Fruit fly (Drosophila melanogaster) whole organism, pupa: ENCODE measurements around the gene CG31948.
A peak's percentile ranks its signal among the peaks of the same experiment; 100 is the strongest.

ENCODE experiments used
- CG10348 ChIP-seq: fragments of 200-800 bp; sonication (Bioruptor generic); IDR thresholded peaks from 2 replicates; pipeline ENCODE4 v1.3.6; 2022; ENCODE audit warnings: missing biosample characterization, missing genetic modification characterization
- CG12605 ChIP-seq: fragments of 200-800 bp; sonication (Bioruptor generic); IDR thresholded peaks from 2 replicates; pipeline ENCODE4 v1.3.6; 2022; ENCODE audit warnings: missing biosample characterization, missing genetic modification characterization
- CG13204 ChIP-seq: fragments of 200-800 bp; sonication (Bioruptor generic); optimal IDR thresholded peaks from 2 replicates; lab custom pipeline; 2018; ENCODE audit warnings: missing biosample characterization, mild to moderate bottlenecking, missing genetic modification characterization, moderate library complexity
- CG14655 ChIP-seq: fragments of 200-800 bp; sonication (Bioruptor generic); optimal IDR thresholded peaks from 3 replicates; lab custom pipeline; 2017; ENCODE audit warnings: mild to moderate bottlenecking, missing biosample characterization, missing genetic modification reagents, missing genetic modification characterization
- CG15710 ChIP-seq: fragments of 200-800 bp; sonication (Bioruptor generic); optimal IDR thresholded peaks from 2 replicates; lab custom pipeline; 2018; ENCODE audit warnings: missing biosample characterization, mild to moderate bottlenecking, missing genetic modification characterization, moderate library complexity
- CG17806 ChIP-seq: fragments of 200-800 bp; sonication (Bioruptor generic); optimal IDR thresholded peaks from 2 replicates; lab custom pipeline; 2018; ENCODE audit warnings: missing biosample characterization, mild to moderate bottlenecking, missing genetic modification characterization, moderate library complexity
- CG32121 ChIP-seq: fragments of 200-800 bp; sonication (Bioruptor generic); IDR thresholded peaks from 2 replicates; pipeline ENCODE4 v1.3.6; 2022; ENCODE audit warnings: missing biosample characterization, missing genetic modification characterization
- CG34367 ChIP-seq: fragments of 200-800 bp; sonication (Bioruptor generic); optimal IDR thresholded peaks from 2 replicates; lab custom pipeline; 2018; ENCODE audit warnings: missing biosample characterization, mild to moderate bottlenecking, missing genetic modification characterization
- CG4496 ChIP-seq: fragments of 200-800 bp; sonication (Bioruptor generic); IDR thresholded peaks from 3 replicates; pipeline ENCODE4 v1.3.6; 2022; ENCODE audit warnings: missing biosample characterization, missing genetic modification characterization
- CG8159 ChIP-seq: fragments of 200-800 bp; sonication (Bioruptor generic); optimal IDR thresholded peaks from 3 replicates; lab custom pipeline; 2018; ENCODE audit warnings: missing biosample characterization, mild to moderate bottlenecking, missing genetic modification characterization, moderate library complexity
- CG8301 ChIP-seq: fragments of 200-800 bp; sonication (Bioruptor generic); optimal IDR thresholded peaks from 2 replicates; lab custom pipeline; 2018; ENCODE audit warnings: missing biosample characterization, mild to moderate bottlenecking, missing genetic modification characterization
- CG9948 ChIP-seq: fragments of 200-800 bp; sonication (Bioruptor generic); optimal IDR thresholded peaks from 2 replicates; lab custom pipeline; 2018; ENCODE audit warnings: missing biosample characterization, mild to moderate bottlenecking, missing genetic modification characterization, moderate library complexity
- D1 ChIP-seq: fragments of 200-800 bp; sonication (Bioruptor generic); optimal IDR thresholded peaks from 2 replicates; lab custom pipeline; 2018; ENCODE audit warnings: missing biosample characterization, mild to moderate bottlenecking, missing genetic modification characterization, moderate library complexity
- EcR ChIP-seq: fragments of 200-800 bp; sonication (Bioruptor generic); optimal IDR thresholded peaks from 3 replicates; lab custom pipeline; 2019; ENCODE audit warnings: missing biosample characterization, missing genetic modification characterization, mild to moderate bottlenecking, moderate library complexity, missing genetic modification reagents
- Ets98B ChIP-seq: fragments of 200-800 bp; sonication (Bioruptor generic); IDR thresholded peaks from 2 replicates; pipeline ENCODE4 v1.3.6; 2022; ENCODE audit warnings: missing biosample characterization, missing genetic modification characterization
- Pif1A ChIP-seq: fragments of 200-800 bp; sonication (Bioruptor generic); optimal IDR thresholded peaks from 3 replicates; lab custom pipeline; 2016; ENCODE audit warnings: missing biosample characterization, missing genetic modification characterization
- Pif1B ChIP-seq: fragments of 200-800 bp; sonication (Bioruptor generic); optimal IDR thresholded peaks from 3 replicates; lab custom pipeline; 2016; ENCODE audit warnings: missing biosample characterization, missing genetic modification characterization
- Snoo ChIP-seq: fragments of 200-800 bp; sonication (Bioruptor generic); optimal IDR thresholded peaks from 3 replicates; lab custom pipeline; 2017; ENCODE audit warnings: missing biosample characterization, mild to moderate bottlenecking, missing genetic modification characterization, inconsistent platforms
- fd96Ca ChIP-seq: fragments of 200-800 bp; sonication (Bioruptor generic); IDR thresholded peaks from 3 replicates; pipeline ENCODE4 v1.3.6; 2022; ENCODE audit warnings: missing biosample characterization, missing genetic modification characterization
- gl ChIP-seq: fragments of 200-800 bp; sonication (Bioruptor generic); optimal IDR thresholded peaks from 2 replicates; lab custom pipeline; 2018; ENCODE audit warnings: missing biosample characterization, mild to moderate bottlenecking, missing genetic modification characterization
- rn ChIP-seq: fragments of 200-800 bp; sonication (Bioruptor generic); IDR thresholded peaks from 2 replicates; pipeline ENCODE4 v1.3.6; 2022; ENCODE audit warnings: missing biosample characterization, missing genetic modification characterization

Gene CG31948

DNA sequence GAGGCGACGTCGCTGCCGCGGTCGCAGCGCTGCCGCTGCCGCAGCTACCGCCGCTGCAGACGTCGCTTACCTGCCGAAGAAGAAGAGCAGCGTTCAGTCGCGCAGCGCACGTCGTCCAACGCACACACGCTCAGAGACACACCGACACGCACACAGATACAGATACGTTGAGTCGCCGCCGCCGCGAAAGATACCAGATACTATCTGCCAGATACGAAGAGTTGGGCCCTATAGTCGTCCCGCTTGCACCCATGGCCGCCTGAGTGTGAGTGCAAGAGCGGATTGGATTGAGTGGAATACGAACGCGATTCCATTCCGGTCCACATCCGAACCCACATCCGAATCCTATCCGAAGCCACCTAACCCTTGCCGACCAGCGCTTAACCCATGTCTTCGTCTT lies 38.1 kb upstream of the CG31948 start:
- TF ChIP-seq D1, result no peak
- no peak for TF ChIP-seq rn (GFP tag; lab: Robert Waterston, UW)
- TF ChIP-seq EcR, result peak; percentile 9
- TF ChIP-seq CG13204 (GFP tag; lab: Kevin White, UChicago), result peak; percentile 94
- no peak for TF ChIP-seq CG10348
- no peak for TF ChIP-seq CG34367 (tag; lab: Kevin White, UChicago)
- TF ChIP-seq gl, result no peak
- no peak for TF ChIP-seq CG8301 (tag; lab: Kevin White, UChicago)
- TF ChIP-seq CG15710 (tag; lab: Kevin White, UChicago), result no peak
- TF ChIP-seq CG9948 (tag; lab: Kevin White, UChicago), result no peak
- TF ChIP-seq CG8159 (tag; lab: Kevin White, UChicago), result no peak
- TF ChIP-seq CG4496, result peak; percentile 28; the same call in 1 of the 3 replicates
- TF ChIP-seq, all 21 proteins: peak for 3

DNA sequence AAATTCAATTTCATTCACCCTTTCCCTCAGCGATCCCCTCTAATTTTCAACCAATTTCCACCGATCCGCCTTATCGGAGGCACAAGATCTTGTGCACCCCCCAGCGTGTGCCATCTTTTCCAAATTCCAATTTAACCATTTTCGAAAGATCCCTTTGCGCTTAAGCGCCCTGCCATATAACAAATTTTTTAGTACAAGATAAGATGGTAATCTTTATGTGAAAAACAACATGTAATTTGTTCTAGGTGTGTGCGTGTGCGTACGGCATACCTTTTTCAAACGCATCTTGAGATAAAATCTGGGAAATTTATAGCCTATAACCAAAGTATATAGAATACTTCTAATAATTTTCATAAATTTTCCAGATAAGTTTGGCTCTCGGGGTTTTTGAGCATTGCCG lies 37.3 kb upstream of the CG31948 start:
- TF ChIP-seq CG4496 (no peak), rn (GFP tag; lab: Robert Waterston, UW) (no peak), D1 (no peak)
- TF ChIP-seq, all 21 proteins: peak for 0

DNA sequence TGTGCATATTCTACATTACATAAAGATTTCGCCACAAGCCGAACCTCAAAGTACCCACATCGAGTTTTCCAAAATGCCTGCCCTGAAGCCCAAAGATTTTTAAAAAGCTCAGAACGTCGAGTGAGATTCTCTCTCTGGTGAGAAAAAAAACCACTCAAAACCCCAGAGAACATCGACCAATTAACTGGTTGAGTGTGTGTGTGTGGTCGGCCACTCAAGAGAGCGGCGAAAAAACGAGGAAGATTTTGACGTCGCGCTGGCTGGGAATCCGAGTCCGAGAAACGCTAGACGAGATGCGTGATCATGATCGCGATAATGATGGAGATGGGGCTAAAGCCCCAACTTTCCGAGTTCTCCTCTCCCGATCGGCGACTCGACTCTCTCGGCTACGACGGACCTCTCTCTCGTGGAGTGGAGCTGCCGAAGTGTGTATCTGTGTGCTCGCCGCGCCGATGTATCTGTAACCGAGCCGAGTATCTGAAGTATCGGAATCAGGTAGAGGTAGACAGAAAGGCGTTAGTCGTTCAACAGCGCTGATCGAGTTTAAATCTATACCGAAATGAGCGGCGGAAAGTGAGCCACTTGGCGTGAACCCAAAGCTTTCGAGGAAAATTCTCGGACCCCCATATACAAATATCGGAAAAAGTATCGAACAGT lies 34.3 kb upstream of the CG31948 start:
- TF ChIP-seq CG13204 (GFP tag; lab: Kevin White, UChicago) (peak; percentile 26), CG4496 (0 out of 3 replicates have a peak, but pooled peaks have one; percentile 35), gl (no peak), EcR (peak; percentile 80)

DNA sequence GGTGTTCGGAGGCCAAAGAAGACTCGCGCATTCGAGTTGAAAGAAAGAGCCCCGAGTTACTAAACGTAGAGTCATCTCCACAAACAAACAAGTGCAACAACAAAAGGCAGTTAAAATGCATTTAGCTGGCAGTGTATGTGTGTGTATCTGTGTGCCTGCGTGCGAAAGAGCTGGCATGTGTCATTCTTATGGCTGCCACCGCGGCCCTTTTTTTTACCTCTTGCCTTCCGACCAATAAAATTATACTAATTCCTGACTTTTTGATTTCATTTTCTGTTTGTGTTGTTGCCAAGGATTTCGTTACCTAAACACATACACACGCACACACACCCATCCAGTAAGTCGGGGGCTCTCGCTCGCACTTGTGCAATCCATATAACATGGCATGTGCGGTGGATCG lies 33.1 kb upstream of the CG31948 start:
- TF ChIP-seq gl (peak; percentile 29), CG15710 (tag; lab: Kevin White, UChicago) (no peak)

DNA sequence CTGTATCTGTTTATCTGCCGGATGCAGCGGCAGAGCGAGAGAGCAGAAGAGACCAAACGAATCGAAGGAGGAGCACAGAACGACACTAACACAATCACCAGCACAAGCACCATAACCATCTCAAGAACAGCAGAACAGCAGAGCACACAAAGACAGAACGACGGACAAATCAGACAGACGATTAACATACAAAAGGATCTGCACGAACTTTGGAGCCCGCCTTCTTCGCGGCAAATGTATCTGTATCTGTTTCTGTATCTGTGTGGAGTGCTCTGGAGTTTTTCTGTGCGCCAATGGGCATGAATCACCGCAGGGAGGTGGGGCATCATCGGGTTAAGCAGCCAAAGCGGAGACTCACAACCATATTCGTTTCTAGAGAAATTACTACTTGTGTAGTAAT lies 32.0 kb upstream of the CG31948 start:
- TF ChIP-seq fd96Ca, result no peak
- TF ChIP-seq CG4496, result 0 out of 3 replicates have a peak, but pooled peaks have one; percentile 31
- peak; percentile 39 for TF ChIP-seq EcR
- TF ChIP-seq CG13204 (GFP tag; lab: Kevin White, UChicago), result no peak

DNA sequence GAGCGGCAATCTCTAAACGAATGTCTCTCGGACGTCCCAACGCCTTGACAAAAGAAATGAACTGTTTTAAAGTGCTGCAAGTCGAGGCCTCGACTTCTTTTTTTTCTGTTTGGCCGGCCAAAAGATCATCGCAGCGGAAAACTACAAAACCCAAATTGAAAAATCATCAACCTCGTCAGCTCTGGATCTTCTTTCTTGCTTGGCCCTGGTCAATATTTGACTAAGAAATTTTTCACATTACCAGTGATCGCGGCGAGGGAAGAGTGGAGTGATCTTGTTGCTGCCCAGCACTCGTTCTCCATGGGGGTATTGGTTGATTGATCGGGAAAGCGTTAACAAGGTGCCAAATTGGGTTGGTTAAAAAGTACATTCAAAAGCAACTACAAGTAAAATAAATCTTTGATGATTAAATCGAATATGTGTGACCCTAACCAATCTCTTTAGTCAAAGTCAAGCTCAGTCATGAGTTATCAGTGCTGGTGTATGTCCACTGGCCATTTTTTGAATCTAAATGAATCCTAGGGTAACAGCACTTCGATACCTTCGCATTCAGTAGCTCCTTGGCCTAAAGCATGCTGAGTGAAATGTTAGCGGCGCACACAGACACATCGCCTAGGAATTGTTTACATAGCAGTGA lies 22.2 kb upstream of the CG31948 start:
- no peak for TF ChIP-seq Snoo (tag; lab: Kevin White, UChicago)
- peak; percentile 41 for TF ChIP-seq CG14655 (GFP tag; lab: Kevin White, UChicago)
- TF ChIP-seq CG34367 (tag; lab: Kevin White, UChicago), result no peak
- no peak for TF ChIP-seq CG12605 (GFP tag; lab: Robert Waterston, UW)
- TF ChIP-seq CG8301 (tag; lab: Kevin White, UChicago), result peak; percentile 31
- TF ChIP-seq CG9948 (tag; lab: Kevin White, UChicago), result no peak
- no peak for TF ChIP-seq rn (GFP tag; lab: Robert Waterston, UW)
- TF ChIP-seq D1, result no peak
- peak; percentile 14 for TF ChIP-seq CG17806
- no peak for TF ChIP-seq CG13204 (GFP tag; lab: Kevin White, UChicago)
- no peak for TF ChIP-seq CG32121 (GFP tag; lab: Robert Waterston, UW)
- TF ChIP-seq CG8159 (tag; lab: Kevin White, UChicago), result peak; percentile 9
- no peak for TF ChIP-seq CG4496
- TF ChIP-seq fd96Ca, result no peak
- no peak for TF ChIP-seq Pif1A (GFP tag; lab: Kevin White, UChicago)
- TF ChIP-seq Ets98B (GFP tag; lab: Robert Waterston, UW), result no peak

DNA sequence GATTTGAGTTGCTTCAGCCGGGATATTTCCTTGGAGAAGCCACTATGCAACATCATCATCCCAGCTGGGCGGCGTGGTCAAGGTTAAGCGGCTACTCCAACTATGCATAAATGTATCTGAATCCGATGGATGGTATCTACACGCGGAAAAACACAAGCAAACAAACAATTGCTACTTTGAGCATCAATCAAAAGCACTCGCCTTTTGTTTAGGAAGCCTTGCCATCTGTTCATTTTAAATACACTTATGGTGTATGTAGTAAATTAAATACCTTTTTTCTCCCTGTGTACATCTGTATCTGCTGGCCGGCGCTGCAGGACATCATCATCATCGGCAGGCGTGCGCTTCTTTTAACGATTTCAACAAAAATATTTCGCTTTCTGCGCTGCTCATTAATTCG lies 19.7 kb upstream of the CG31948 start:
- TF ChIP-seq D1 (no peak), Ets98B (GFP tag; lab: Robert Waterston, UW) (no peak), CG34367 (tag; lab: Kevin White, UChicago) (peak; percentile 40), CG10348 (no peak), CG8301 (tag; lab: Kevin White, UChicago) (no peak), CG8159 (tag; lab: Kevin White, UChicago) (peak; percentile 62), CG17806 (peak; percentile 40), CG15710 (tag; lab: Kevin White, UChicago) (peak; percentile 61), CG32121 (GFP tag; lab: Robert Waterston, UW) (no peak), CG9948 (tag; lab: Kevin White, UChicago) (peak; percentile 36), gl (no peak)
- TF ChIP-seq, all 21 proteins: peak for 5

DNA sequence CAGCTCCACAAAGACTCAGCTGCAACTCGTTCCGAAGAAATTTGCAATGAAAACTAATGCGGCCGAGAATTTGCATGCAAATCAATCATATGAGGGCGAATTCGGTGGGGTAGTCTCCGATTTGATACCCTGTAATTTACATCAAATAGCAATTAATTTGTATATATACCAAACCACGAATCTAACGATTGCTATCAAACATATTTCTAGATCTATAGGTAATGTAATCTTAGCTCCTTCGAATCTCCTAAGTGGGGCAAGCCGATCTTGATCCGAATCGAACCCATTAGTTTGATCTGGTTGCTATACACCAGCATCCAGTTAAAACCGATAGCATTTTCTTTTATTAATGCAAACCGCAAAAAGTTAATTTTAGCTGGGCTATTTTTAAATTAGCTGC lies 17.7 kb upstream of the CG31948 start:
- no peak for TF ChIP-seq gl
- TF ChIP-seq CG15710 (tag; lab: Kevin White, UChicago), result no peak
- TF ChIP-seq CG14655 (GFP tag; lab: Kevin White, UChicago), result peak; percentile 35
- TF ChIP-seq CG13204 (GFP tag; lab: Kevin White, UChicago), result no peak
- TF ChIP-seq CG32121 (GFP tag; lab: Robert Waterston, UW), result 0 out of 2 replicates have a peak, but pooled peaks have one; percentile 15
- TF ChIP-seq Snoo (tag; lab: Kevin White, UChicago), result no peak
- peak; percentile 27 for TF ChIP-seq CG8301 (tag; lab: Kevin White, UChicago)
- TF ChIP-seq Pif1A (GFP tag; lab: Kevin White, UChicago), result peak; percentile 18
- no peak for TF ChIP-seq CG8159 (tag; lab: Kevin White, UChicago)
- no peak for TF ChIP-seq CG10348
- peak; percentile 24; the same call in 1 of the 2 replicates for TF ChIP-seq Ets98B (GFP tag; lab: Robert Waterston, UW)
- no peak for TF ChIP-seq rn (GFP tag; lab: Robert Waterston, UW)
- no peak for TF ChIP-seq CG12605 (GFP tag; lab: Robert Waterston, UW)
- peak; percentile 3 for TF ChIP-seq CG34367 (tag; lab: Kevin White, UChicago)
- TF ChIP-seq D1, result no peak
- no peak for TF ChIP-seq EcR
- no peak for TF ChIP-seq CG17806
- no peak for TF ChIP-seq CG9948 (tag; lab: Kevin White, UChicago)
- peak; percentile 39; the same call in 2 of the 3 replicates for TF ChIP-seq fd96Ca
- TF ChIP-seq CG4496, result no peak
- TF ChIP-seq Pif1B, result no peak
